Worm (Caenorhabditis elegans): ENCODE data around the gene F41E6.8.

F41E6.8 gene

ce11 chrV:8603272-8603671 is 2.0 kb upstream of the F41E6.8 start, which contains the start of gene F41E6.5 (continued):
- TF ChIP-seq gei-8 (GFP tag; optimal IDR thresholded peaks at IDR 0.05) = no peak
- peak; percentile 73 for TF ChIP-seq dve-1 (tag; optimal IDR thresholded peaks at IDR 0.05; ENCODE audit: insufficient read depth)
- TF ChIP-seq ctbp-1 (GFP tag; IDR thresholded peaks at IDR 0.05) = no peak
- no peak for TF ChIP-seq daf-19 (GFP tag; conservative IDR thresholded peaks at IDR 0.05)
- TF ChIP-seq mdl-1 (tag; optimal IDR thresholded peaks at IDR 0.05) = peak in 1 of 2 experiments; percentile 79
- TF ChIP-seq dmd-6 (GFP tag; IDR thresholded peaks at IDR 0.05) = peak; percentile 65
- no peak for TF ChIP-seq egl-27 (tag; optimal IDR thresholded peaks at IDR 0.05)
- no peak for TF ChIP-seq tag-97 (GFP tag; IDR thresholded peaks at IDR 0.05)
- TF ChIP-seq ceh-44 (GFP tag; IDR thresholded peaks at IDR 0.05) = no peak
- TF ChIP-seq fkh-10 (GFP tag; optimal IDR thresholded peaks at IDR 0.05) = no peak
- TF ChIP-seq F26F4.8 (GFP tag; conservative IDR thresholded peaks at IDR 0.05) = no peak
- TF ChIP-seq mep-1 (tag; optimal IDR thresholded peaks at IDR 0.05) = no peak
- TF ChIP-seq nhr-41 (GFP tag; IDR thresholded peaks at IDR 0.05) = no peak
- TF ChIP-seq zip-2 (tag; optimal IDR thresholded peaks at IDR 0.05) = no peak
- TF ChIP-seq dmd-9 (GFP tag; IDR thresholded peaks at IDR 0.05) = no peak
- TF ChIP-seq zfp-3 (GFP tag; conservative IDR thresholded peaks at IDR 0.05) = no peak
- no peak for TF ChIP-seq T20F7.1 (GFP tag; optimal IDR thresholded peaks at IDR 0.05)
- no peak for TF ChIP-seq spr-1 (tag; optimal IDR thresholded peaks at IDR 0.05)
- TF ChIP-seq php-3 (GFP tag; IDR thresholded peaks at IDR 0.05) = no peak
- TF ChIP-seq pqm-1 (tag; optimal IDR thresholded peaks at IDR 0.05) = peak; percentile 54
- TF ChIP-seq nhr-42 (GFP tag; IDR thresholded peaks at IDR 0.05) = no peak
- no peak for TF ChIP-seq lin-39 (tag; optimal IDR thresholded peaks at IDR 0.05)
- no peak for TF ChIP-seq F49E8.2 (tag; optimal IDR thresholded peaks at IDR 0.05; ENCODE audit: borderline replicate concordance)
- no peak for TF ChIP-seq sdz-12 (GFP tag; optimal IDR thresholded peaks at IDR 0.05)
- TF ChIP-seq rbr-2 (tag; optimal IDR thresholded peaks at IDR 0.05) = no peak
- TF ChIP-seq egl-43 (GFP tag; IDR thresholded peaks at IDR 0.05) = no peak
- no peak for TF ChIP-seq set-16 (GFP tag; IDR thresholded peaks at IDR 0.05)
- no peak for TF ChIP-seq Y48G9A.11 (GFP tag; IDR thresholded peaks at IDR 0.05)
- no peak for TF ChIP-seq ceh-20 (GFP tag; IDR thresholded peaks at IDR 0.05)
- TF ChIP-seq nhr-111 (GFP tag; optimal IDR thresholded peaks at IDR 0.05) = no peak
- no peak for TF ChIP-seq zip-11 (GFP tag; IDR thresholded peaks at IDR 0.05)
- no peak for TF ChIP-seq T26A8.4 (GFP tag; IDR thresholded peaks at IDR 0.05)

ce11 chrV:8602638-8603037 is 1.3 kb upstream of the F41E6.8 start, which contains the start of gene F41E6.15:
F41E6.15 (minus strand) TSS chrV:8602738.
- TF ChIP-seq aha-1 (tag) = peak; percentile 4
- TF ChIP-seq aly-2 (tag; optimal IDR thresholded peaks at IDR 0.05) = no peak

- no peak for TF ChIP-seq lin-38 (GFP tag; IDR thresholded peaks at IDR 0.05)
- TF ChIP-seq ceh-82 (tag; optimal IDR thresholded peaks at IDR 0.05) = no peak
- TF ChIP-seq Y75B8A.6 (GFP tag; IDR thresholded peaks at IDR 0.05) = no peak
- no peak for TF ChIP-seq mes-2 (tag; optimal IDR thresholded peaks at IDR 0.05; ENCODE audit: poor library complexity, severe bottlenecking)
- TF ChIP-seq aly-2 (tag; optimal IDR thresholded peaks at IDR 0.05) = no peak
- no peak for TF ChIP-seq snpc-1.2 (GFP tag; IDR thresholded peaks at IDR 0.05)
- no peak for TF ChIP-seq nhr-6 (tag; optimal IDR thresholded peaks at IDR 0.05)
- no peak for TF ChIP-seq dmd-9 (GFP tag; IDR thresholded peaks at IDR 0.05)
- TF ChIP-seq saeg-2 (GFP tag; IDR thresholded peaks at IDR 0.05) = no peak
- no peak for TF ChIP-seq T20F7.1 (GFP tag; optimal IDR thresholded peaks at IDR 0.05)
- no peak for TF ChIP-seq ceh-62 (tag; optimal IDR thresholded peaks at IDR 0.05)
- TF ChIP-seq ceh-28 (tag; optimal IDR thresholded peaks at IDR 0.05) = no peak
- no peak for TF ChIP-seq egl-27 (tag; optimal IDR thresholded peaks at IDR 0.05)
- TF ChIP-seq nhr-41 (GFP tag; IDR thresholded peaks at IDR 0.05) = no peak
These were observed 1.4 kb downstream of the F41E6.8 start for ce11 chrV:8599957-8600356.
